Worm (Caenorhabditis elegans) whole organism, midembryonic: Measurements from ENCODE around the gene F22B7.9.

ENCODE experiments used
- T22C8.4 ChIP-seq: fragments of 200-800 bp; sonication (Bioruptor generic); IDR thresholded peaks from 2 replicates; pipeline ENCODE4 v1.3.6; 2022; ENCODE audit warnings: missing genetic modification characterization, missing compliant biosample characterization
- ref-1 ChIP-seq: fragments of 200-800 bp; sonication (Bioruptor generic); conservative IDR thresholded peaks from 2 replicates; pipeline ENCODE4 v1.3.6; 2022; ENCODE audit warnings: missing genetic modification reagents, missing genetic modification characterization, missing compliant biosample characterization

ce11 chrIII:8658367-8658761 lies 4.6 kb upstream of the F22B7.9 start:
- no peak for TF ChIP-seq ref-1 (GFP tag; lab: Robert Waterston, UW)
- no peak for TF ChIP-seq T22C8.4 (GFP tag; lab: Robert Waterston, UW)
